Worm (Caenorhabditis elegans) whole organism, early embryonic: ENCODE results near the gene nlr-1.

ENCODE experiments used
- aly-1 ChIP-seq: sonication (generic microtip); optimal IDR thresholded peaks from 2 replicates; lab custom pipeline; 2016; ENCODE audit warnings: missing genetic modification characterization, missing compliant biosample characterization
- ama-1 ChIP-seq: fragments of 150-350 bp; optimal IDR thresholded peaks from 2 replicates; lab custom pipeline; 2014
- ceh-36 ChIP-seq: sonication (generic microtip); optimal IDR thresholded peaks from 2 replicates; lab custom pipeline; 2016; ENCODE audit warnings: missing genetic modification characterization, inconsistent platforms, missing compliant biosample characterization
- flt-1 ChIP-seq: fragments of 200-800 bp; sonication (Bioruptor generic); IDR thresholded peaks from 2 replicates; pipeline ENCODE4 v1.3.6; 2022; ENCODE audit warnings: missing genetic modification characterization, missing compliant biosample characterization

ce11 chrIV:12165432-12166078 lies 12.6 kb downstream of the nlr-1 start:
- no peak for TF ChIP-seq ceh-36 (tag; lab: Kevin White, UChicago)
- TF ChIP-seq ama-1 (lab: Kevin White, UChicago) = no peak
- no peak for TF ChIP-seq aly-1
- TF ChIP-seq flt-1 (GFP tag; lab: Robert Waterston, UW) = no peak
